Fruit fly (Drosophila melanogaster): ENCODE results near the gene Nepl9.

- no peak for TF ChIP-seq spab (GFP tag; optimal IDR thresholded peaks at IDR 0.05)
- TF ChIP-seq CG7368 (GFP tag; optimal IDR thresholded peaks at IDR 0.05): no peak
- peak; percentile 66 for TF ChIP-seq svp (GFP tag)
- no peak for TF ChIP-seq pdm3 (GFP tag; optimal IDR thresholded peaks at IDR 0.05)
- no peak for TF ChIP-seq dsx (GFP tag; optimal IDR thresholded peaks at IDR 0.05; ENCODE audit: poor library complexity, severe bottlenecking)
- TF ChIP-seq ss (GFP tag; optimal IDR thresholded peaks at IDR 0.05): no peak
- no peak for TF ChIP-seq CG1621 (tag; optimal IDR thresholded peaks at IDR 0.05)
- TF ChIP-seq Sox102F (GFP tag; optimal IDR thresholded peaks at IDR 0.05): no peak
- TF ChIP-seq CG6854 (GFP tag; optimal IDR thresholded peaks at IDR 0.05): no peak
- no peak for TF ChIP-seq CG3032 (tag; optimal IDR thresholded peaks at IDR 0.05)
These were observed 17.3 kb downstream of the Nepl9 start for dm6 chr2L:16819714-16820113.
